Worm (Caenorhabditis elegans) whole organism, L2 larva: ENCODE data around the gene clec-203.

Experiments used
- C34F6.9 ChIP-seq: fragments of 150-350 bp; optimal IDR thresholded peaks from 2 replicates; lab custom pipeline; 2014; ENCODE audit warnings: missing biosample characterization, missing genetic modification characterization
- F13H6.1 ChIP-seq: sonication (generic microtip); optimal IDR thresholded peaks from 2 replicates; lab custom pipeline; 2016; ENCODE audit warnings: missing genetic modification characterization, missing compliant biosample characterization
- Y55F3AM.14 ChIP-seq: fragments of 200-800 bp; sonication (Bioruptor generic); optimal IDR thresholded peaks from 2 replicates; lab custom pipeline; 2018; ENCODE audit warnings: mild to moderate bottlenecking, missing genetic modification characterization, missing compliant biosample characterization
- ZK546.5 ChIP-seq: sonication (generic microtip); optimal IDR thresholded peaks from 2 replicates; lab custom pipeline; 2017; ENCODE audit warnings: missing biosample characterization, missing genetic modification characterization
- alr-1 ChIP-seq: fragments of 150-350 bp; optimal IDR thresholded peaks from 2 replicates; lab custom pipeline; 2014; ENCODE audit warnings: missing biosample characterization, missing genetic modification characterization
- aly-2 ChIP-seq: fragments of 150-350 bp; optimal IDR thresholded peaks from 2 replicates; lab custom pipeline; 2014; ENCODE audit warnings: missing biosample characterization, missing genetic modification characterization
- ama-1 ChIP-seq: fragments of 150-350 bp; optimal IDR thresholded peaks from 2 replicates; lab custom pipeline; 2018; ENCODE audit warnings: inconsistent platforms
- blmp-1 ChIP-seq: sonication (generic microtip); optimal IDR thresholded peaks from 2 replicates; lab custom pipeline; 2017; ENCODE audit warnings: missing genetic modification characterization, mild to moderate bottlenecking, missing compliant biosample characterization, antibody characterized with exemption, moderate library complexity; ENCODE audit not compliant: insufficient read depth
- ceh-16 ChIP-seq: fragments of 150-350 bp; optimal IDR thresholded peaks from 2 replicates; lab custom pipeline; 2014; ENCODE audit warnings: missing biosample characterization, missing genetic modification characterization
- crh-2 ChIP-seq: sonication (generic microtip); optimal IDR thresholded peaks from 2 replicates; lab custom pipeline; 2017; ENCODE audit warnings: missing biosample characterization, missing genetic modification characterization
- dmd-4 ChIP-seq: sonication (generic microtip); optimal IDR thresholded peaks from 2 replicates; lab custom pipeline; 2017; ENCODE audit warnings: missing biosample characterization, missing genetic modification characterization
- elt-1 ChIP-seq: fragments of 150-350 bp; optimal IDR thresholded peaks from 2 replicates; lab custom pipeline; 2014; ENCODE audit warnings: missing biosample characterization, missing genetic modification characterization
- elt-3 ChIP-seq: sonication (generic microtip); optimal IDR thresholded peaks from 2 replicates; lab custom pipeline; 2017; ENCODE audit warnings: missing biosample characterization, missing genetic modification characterization
- fos-1 ChIP-seq: fragments of 150-350 bp; optimal IDR thresholded peaks from 2 replicates; lab custom pipeline; 2014; ENCODE audit warnings: missing biosample characterization, missing genetic modification characterization
- gmeb-1 ChIP-seq: fragments of 150-350 bp; optimal IDR thresholded peaks from 2 replicates; lab custom pipeline; 2014; ENCODE audit warnings: missing biosample characterization, missing genetic modification characterization
- lin-13 ChIP-seq: fragments of 150-350 bp; optimal IDR thresholded peaks from 2 replicates; lab custom pipeline; 2014; ENCODE audit warnings: missing biosample characterization, missing genetic modification reagents, missing genetic modification characterization
- lsy-2 ChIP-seq, 2 experiments: fragments of 150-350 bp in 1 of 2; sonication (generic microtip) in 1 of 2; optimal IDR thresholded peaks; 2 replicates each; lab custom pipeline; 2014 to 2017; ENCODE audit warnings: missing biosample characterization in 2 of 2, missing genetic modification characterization in 2 of 2
- mab-5 ChIP-seq: fragments of 150-350 bp; optimal IDR thresholded peaks from 2 replicates; lab custom pipeline; 2014; ENCODE audit warnings: missing biosample characterization, missing genetic modification characterization
- mbf-1 ChIP-seq: sonication (generic microtip); optimal IDR thresholded peaks from 2 replicates; lab custom pipeline; 2017; ENCODE audit warnings: missing biosample characterization, missing genetic modification characterization
- mdl-1 ChIP-seq, 2 experiments: fragments of 150-350 bp in 1 of 2; sonication (generic microtip) in 1 of 2; optimal IDR thresholded peaks; 2 replicates each; lab custom pipeline; 2017; ENCODE audit warnings: missing biosample characterization in 2 of 2, missing genetic modification characterization in 2 of 2
- nhr-11 ChIP-seq: fragments of 150-350 bp; optimal IDR thresholded peaks from 2 replicates; lab custom pipeline; 2014; ENCODE audit warnings: missing biosample characterization, missing genetic modification characterization
- nhr-12 ChIP-seq: fragments of 150-350 bp; optimal IDR thresholded peaks from 2 replicates; lab custom pipeline; 2014; ENCODE audit warnings: missing biosample characterization, missing genetic modification characterization
- nhr-129 ChIP-seq: fragments of 150-350 bp; optimal IDR thresholded peaks from 2 replicates; lab custom pipeline; 2014; ENCODE audit warnings: missing biosample characterization, missing genetic modification characterization
- nhr-21 ChIP-seq: fragments of 150-350 bp; optimal IDR thresholded peaks from 2 replicates; lab custom pipeline; 2014; ENCODE audit warnings: missing biosample characterization, missing genetic modification characterization
- nhr-237 ChIP-seq: fragments of 150-350 bp; optimal IDR thresholded peaks from 2 replicates; lab custom pipeline; 2014; ENCODE audit warnings: missing biosample characterization, missing genetic modification characterization
- nhr-25 ChIP-seq: fragments of 150-350 bp; sonication (generic microtip); optimal IDR thresholded peaks from 3 replicates; lab custom pipeline; 2014; ENCODE audit warnings: missing biosample characterization, missing genetic modification characterization
- nhr-6 ChIP-seq: fragments of 150-350 bp; optimal IDR thresholded peaks from 2 replicates; lab custom pipeline; 2014; ENCODE audit warnings: missing biosample characterization, missing genetic modification characterization
- sem-4 ChIP-seq: fragments of 150-350 bp; optimal IDR thresholded peaks from 2 replicates; lab custom pipeline; 2014; ENCODE audit warnings: missing biosample characterization, missing genetic modification reagents, missing genetic modification characterization
- skn-1 ChIP-seq: sonication (generic microtip); optimal IDR thresholded peaks from 2 replicates; lab custom pipeline; 2017; ENCODE audit warnings: missing biosample characterization, missing genetic modification characterization
- sma-9 ChIP-seq, 2 experiments: fragments of 150-350 bp in 1 of 2; sonication (generic microtip) in 1 of 2; optimal IDR thresholded peaks; 2 replicates each; lab custom pipeline; 2014 to 2016; ENCODE audit warnings: missing genetic modification characterization in 2 of 2, mild to moderate bottlenecking in 1 of 2, missing biosample characterization in 1 of 2, missing compliant biosample characterization in 1 of 2, missing genetic modification reagents in 1 of 2, moderate library complexity in 1 of 2
- snpc-4 ChIP-seq: fragments of 150-350 bp; optimal IDR thresholded peaks from 2 replicates; lab custom pipeline; 2014; ENCODE audit warnings: missing biosample characterization, missing genetic modification characterization
- unc-39 ChIP-seq: fragments of 150-350 bp; optimal IDR thresholded peaks from 2 replicates; lab custom pipeline; 2014; ENCODE audit warnings: missing biosample characterization, missing genetic modification characterization
- unc-55 ChIP-seq: fragments of 150-350 bp; sonication (generic microtip); optimal IDR thresholded peaks from 3 replicates; lab custom pipeline; 2014; ENCODE audit warnings: missing biosample characterization, missing genetic modification reagents, missing genetic modification characterization
- unc-62 ChIP-seq: fragments of 150-350 bp; optimal IDR thresholded peaks from 2 replicates; lab custom pipeline; 2014; ENCODE audit warnings: missing biosample characterization, missing genetic modification reagents, missing genetic modification characterization
- zag-1 ChIP-seq: fragments of 150-350 bp; optimal IDR thresholded peaks from 2 replicates; lab custom pipeline; 2014; ENCODE audit warnings: missing biosample characterization, missing genetic modification characterization
- ztf-1 ChIP-seq: fragments of 200-800 bp; sonication (Bioruptor generic); conservative IDR thresholded peaks from 2 replicates; pipeline ENCODE4 v1.3.6; 2022; ENCODE audit warnings: missing genetic modification characterization, missing compliant biosample characterization
- ztf-11 ChIP-seq: sonication (generic microtip); optimal IDR thresholded peaks from 2 replicates; lab custom pipeline; 2017; ENCODE audit warnings: missing biosample characterization, missing genetic modification characterization

The clec-203 gene

DNA sequence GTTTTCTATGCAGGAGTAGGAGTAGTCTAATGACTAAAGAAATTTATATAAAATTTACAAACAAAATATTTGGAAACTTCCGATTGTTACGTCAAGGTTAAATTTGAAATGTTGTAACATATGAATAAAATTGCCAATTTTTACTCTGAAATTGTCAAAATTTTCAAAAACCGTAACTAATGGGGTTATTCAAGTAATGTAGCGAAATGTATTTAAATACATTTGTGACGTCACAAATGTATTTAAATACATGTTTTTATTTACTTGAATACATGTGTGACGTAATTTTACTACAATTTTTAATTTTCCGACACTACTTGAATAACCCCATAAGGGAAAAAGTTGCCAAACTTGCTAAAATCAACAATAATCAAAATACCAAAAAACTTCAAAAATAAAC, 34.7 kb upstream of the clec-203 start:
- TF ChIP-seq unc-55 (GFP tag; lab: Kevin White, UChicago): no peak
- no peak for TF ChIP-seq mbf-1 (tag; lab: Kevin White, UChicago)
- no peak for TF ChIP-seq lsy-2 (tag; optimal IDR thresholded peaks at IDR 0.05; lab: Kevin White, UChicago)
- no peak for TF ChIP-seq alr-1
- TF ChIP-seq nhr-237: no peak
- no peak for TF ChIP-seq mdl-1 (tag; optimal IDR thresholded peaks at IDR 0.05; lab: Kevin White, UChicago)
- no peak for TF ChIP-seq nhr-21 (tag; lab: Kevin White, UChicago)
- TF ChIP-seq nhr-129 (tag; lab: Kevin White, UChicago): no peak
- no peak for TF ChIP-seq skn-1
- no peak for TF ChIP-seq nhr-12
- TF ChIP-seq elt-3: no peak
- TF ChIP-seq ztf-11 (tag; lab: Kevin White, UChicago): no peak
- no peak for TF ChIP-seq ztf-1 (GFP tag; lab: Robert Waterston, UW)
- no peak for TF ChIP-seq sem-4 (tag; lab: Kevin White, UChicago)
- TF ChIP-seq elt-1 (tag; lab: Kevin White, UChicago): no peak
- no peak for TF ChIP-seq blmp-1 (tag; lab: Kevin White, UChicago)

DNA sequence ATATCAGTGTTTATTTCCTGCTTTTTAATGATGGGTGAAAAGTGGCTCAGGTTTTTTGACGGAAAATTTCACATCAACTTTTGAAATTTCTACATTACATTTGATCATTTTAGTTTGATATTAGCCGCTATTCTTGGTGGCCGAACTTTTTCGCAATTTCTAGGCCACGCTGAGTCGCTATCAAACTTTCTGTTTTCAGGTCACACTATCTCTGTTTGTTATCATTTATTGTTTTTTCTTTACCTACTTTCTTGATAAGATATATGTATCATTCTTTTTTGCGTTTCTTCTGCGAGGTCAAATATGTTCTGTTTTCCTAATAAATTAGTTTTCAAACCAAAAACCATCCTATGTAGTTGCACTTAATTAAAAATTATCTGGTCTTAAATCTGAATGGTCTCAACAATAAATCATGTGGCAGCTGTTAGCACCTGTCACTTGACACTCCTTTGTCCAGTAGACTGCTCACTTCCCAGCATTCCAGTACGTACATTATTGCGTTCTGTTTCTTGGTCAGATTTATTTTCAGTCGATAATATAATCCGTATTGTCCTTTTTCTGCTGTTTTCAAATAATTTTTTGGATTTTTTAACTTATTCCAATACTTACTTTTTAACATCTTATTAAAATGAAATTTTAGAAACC, 27.7 kb upstream of the clec-203 start:
- TF ChIP-seq nhr-11 (tag; lab: Kevin White, UChicago): no peak
- TF ChIP-seq ztf-11 (tag; lab: Kevin White, UChicago): no peak
- TF ChIP-seq sma-9 (GFP tag; optimal IDR thresholded peaks at IDR 0.05; lab: Kevin White, UChicago): peak; percentile 8
- no peak for TF ChIP-seq sma-9 (tag; optimal IDR thresholded peaks at IDR 0.05; lab: Kevin White, UChicago)
- no peak for TF ChIP-seq skn-1
- TF ChIP-seq ZK546.5 (tag; lab: Kevin White, UChicago): no peak
- peak; percentile 38 for TF ChIP-seq gmeb-1 (tag; lab: Kevin White, UChicago)
- peak; percentile 73 for TF ChIP-seq mab-5 (tag; lab: Kevin White, UChicago)
- peak; percentile 78 for TF ChIP-seq fos-1 (tag; lab: Kevin White, UChicago)
- TF ChIP-seq nhr-237: no peak
- no peak for TF ChIP-seq ama-1 (lab: Kevin White, UChicago)
- peak; percentile 21 for TF ChIP-seq F13H6.1

DNA sequence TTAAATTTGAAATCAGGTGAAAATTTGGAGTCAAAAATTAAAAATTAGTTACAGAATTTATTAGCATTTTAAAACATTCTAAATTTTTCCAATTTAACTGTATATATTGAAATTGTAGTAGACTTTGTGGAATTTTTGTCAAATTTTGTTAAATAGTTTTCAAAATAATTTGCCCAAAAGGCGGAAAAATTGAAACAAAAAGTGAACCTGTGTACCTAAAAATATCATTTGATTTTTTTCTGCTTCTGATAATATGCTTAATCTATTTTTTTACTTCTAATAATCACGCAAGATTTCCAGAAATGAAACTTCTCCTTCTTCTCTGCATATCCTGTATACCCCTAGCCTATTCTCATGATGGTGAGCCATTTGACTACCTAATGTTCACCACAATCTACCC, 26.8 kb upstream of the clec-203 start, which contains the start of gene rnst-2:
TSS of gene rnst-2 (plus strand) at position 301 of the 400 bp plus-strand sequence.
- no peak for TF ChIP-seq crh-2 (tag; lab: Kevin White, UChicago)
- no peak for TF ChIP-seq lin-13
- no peak for TF ChIP-seq elt-1 (tag; lab: Kevin White, UChicago)
- TF ChIP-seq Y55F3AM.14 (GFP tag; lab: Kevin White, UChicago): no peak
- TF ChIP-seq dmd-4 (tag; lab: Kevin White, UChicago): no peak
- TF ChIP-seq nhr-6: no peak
- TF ChIP-seq skn-1: no peak

DNA sequence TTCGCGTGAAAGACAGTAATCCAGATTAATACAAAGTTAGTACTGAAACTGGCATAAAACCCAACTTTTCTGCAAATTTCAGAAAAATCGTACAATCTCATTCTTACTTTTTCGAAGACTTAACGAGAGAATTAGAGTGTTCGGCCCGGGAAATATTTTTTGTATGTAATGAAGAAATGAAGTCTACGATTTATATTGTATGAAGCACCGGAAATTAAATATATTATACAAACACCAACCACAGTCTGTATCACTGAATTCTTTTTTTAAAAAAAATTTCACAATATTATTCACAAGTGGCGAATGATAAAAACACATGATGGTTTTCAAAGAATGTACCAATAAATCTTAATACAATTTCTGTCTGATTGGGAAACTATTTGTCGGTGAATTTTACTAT, 23.6 kb upstream of the clec-203 start, which contains the start of gene str-67:
TSS of gene str-67 (minus strand) at position 101 of the 400 bp plus-strand sequence.
- TF ChIP-seq ztf-1 (GFP tag; lab: Robert Waterston, UW) (no peak), alr-1 (no peak), mab-5 (tag; lab: Kevin White, UChicago) (no peak), zag-1 (no peak), gmeb-1 (tag; lab: Kevin White, UChicago) (no peak), nhr-6 (no peak), elt-3 (no peak), nhr-12 (no peak), unc-62 (no peak), ceh-16 (tag; lab: Kevin White, UChicago) (no peak), elt-1 (tag; lab: Kevin White, UChicago) (no peak), dmd-4 (tag; lab: Kevin White, UChicago) (no peak), nhr-11 (tag; lab: Kevin White, UChicago) (no peak), unc-39 (no peak), nhr-25 (no peak), crh-2 (tag; lab: Kevin White, UChicago) (no peak)
- TF ChIP-seq, all 48 proteins: peak for 0

DNA sequence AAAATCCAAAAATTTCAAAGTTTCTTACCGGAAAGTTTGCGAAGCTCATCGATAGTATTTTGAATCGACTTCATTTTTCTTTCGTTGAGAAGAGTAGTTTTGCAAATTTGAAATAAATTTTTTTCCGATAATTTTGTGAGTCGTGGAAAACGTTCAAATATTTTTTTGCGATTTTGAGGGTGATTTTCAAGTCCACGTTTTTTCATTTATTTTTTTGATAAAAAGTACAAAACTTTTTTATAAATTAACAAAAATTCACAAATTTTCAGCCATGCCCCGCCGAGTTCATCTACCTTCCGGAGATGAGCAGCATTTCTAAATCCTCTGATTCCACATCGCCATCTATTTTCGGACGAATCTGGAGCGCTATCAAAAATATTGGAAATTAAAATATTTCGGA, 20.6 kb upstream of the clec-203 start, which contains the start of gene K10C9.7:
TSS of gene K10C9.7 (minus strand) at position 101 of the 400 bp plus-strand sequence.
- no peak for TF ChIP-seq C34F6.9
- no peak for TF ChIP-seq aly-2
- no peak for TF ChIP-seq snpc-4 (tag; lab: Kevin White, UChicago)
- no peak for TF ChIP-seq ceh-16 (tag; lab: Kevin White, UChicago)
- no peak for TF ChIP-seq ZK546.5 (tag; lab: Kevin White, UChicago)
- TF ChIP-seq unc-62: no peak
- TF ChIP-seq crh-2 (tag; lab: Kevin White, UChicago): no peak
- no peak for TF ChIP-seq lsy-2 (tag; optimal IDR thresholded peaks at IDR 0.05; lab: Kevin White, UChicago)
